Worm (Caenorhabditis elegans) whole organism, early embryonic: Measurements from ENCODE around the gene C47E8.1.
A peak's percentile ranks its signal among the peaks of the same experiment; 100 is the strongest.

ENCODE experiments used
- B0310.2 ChIP-seq: sonication (generic microtip); optimal IDR thresholded peaks from 2 replicates; lab custom pipeline; 2016; ENCODE audit warnings: mild to moderate bottlenecking, missing genetic modification characterization, missing compliant biosample characterization
- F13C5.2 ChIP-seq: sonication (generic microtip); optimal IDR thresholded peaks from 2 replicates; lab custom pipeline; 2017; ENCODE audit warnings: mild to moderate bottlenecking, missing genetic modification characterization, inconsistent platforms, missing compliant biosample characterization
- aly-1 ChIP-seq: sonication (generic microtip); optimal IDR thresholded peaks from 2 replicates; lab custom pipeline; 2016; ENCODE audit warnings: missing genetic modification characterization, missing compliant biosample characterization
- ama-1 ChIP-seq: fragments of 150-350 bp; optimal IDR thresholded peaks from 2 replicates; lab custom pipeline; 2014
- ceh-13 ChIP-seq: fragments of 200-800 bp; sonication (Bioruptor generic); optimal IDR thresholded peaks from 2 replicates; lab custom pipeline; 2018; ENCODE audit warnings: mild to moderate bottlenecking, missing genetic modification characterization, missing compliant biosample characterization
- ceh-36 ChIP-seq: sonication (generic microtip); optimal IDR thresholded peaks from 2 replicates; lab custom pipeline; 2016; ENCODE audit warnings: missing genetic modification characterization, inconsistent platforms, missing compliant biosample characterization
- ets-7 ChIP-seq: sonication (generic microtip); optimal IDR thresholded peaks from 2 replicates; lab custom pipeline; 2016; ENCODE audit warnings: missing genotype, missing genetic modification characterization, missing compliant biosample characterization
- flt-1 ChIP-seq: fragments of 200-800 bp; sonication (Bioruptor generic); IDR thresholded peaks from 2 replicates; pipeline ENCODE4 v1.3.6; 2022; ENCODE audit warnings: missing genetic modification characterization, missing compliant biosample characterization
- hmbx-1 ChIP-seq: sonication (generic microtip); optimal IDR thresholded peaks from 2 replicates; lab custom pipeline; 2016; ENCODE audit warnings: mild to moderate bottlenecking, missing genetic modification characterization, missing compliant biosample characterization
- hmg-4 ChIP-seq: fragments of 200-800 bp; sonication (Bioruptor generic); optimal IDR thresholded peaks from 2 replicates; lab custom pipeline; 2018; ENCODE audit warnings: mild to moderate bottlenecking, missing genetic modification characterization, missing compliant biosample characterization
- hnd-1 ChIP-seq: sonication (generic microtip); optimal IDR thresholded peaks from 2 replicates; lab custom pipeline; 2016; ENCODE audit warnings: missing genetic modification characterization, missing compliant biosample characterization
- pes-1 ChIP-seq: fragments of 200-800 bp; sonication (Bioruptor generic); IDR thresholded peaks from 2 replicates; pipeline ENCODE4 v1.3.6; 2022; ENCODE audit warnings: missing genetic modification reagents, missing genetic modification characterization, missing compliant biosample characterization
- scrt-1 ChIP-seq: fragments of 200-800 bp; sonication (Bioruptor generic); IDR thresholded peaks from 2 replicates; pipeline ENCODE4 v1.3.6; 2022; ENCODE audit warnings: missing genetic modification characterization, missing compliant biosample characterization
- sea-1 ChIP-seq: fragments of 200-800 bp; sonication (Bioruptor generic); conservative IDR thresholded peaks from 2 replicates; pipeline ENCODE4 v1.3.6; 2022; ENCODE audit warnings: missing genetic modification characterization, missing compliant biosample characterization
- tbx-11 ChIP-seq: fragments of 200-800 bp; sonication (Bioruptor generic); IDR thresholded peaks from 2 replicates; pipeline ENCODE4 v1.3.6; 2022; ENCODE audit warnings: missing genetic modification characterization, missing compliant biosample characterization
- tbx-37 ChIP-seq: fragments of 200-800 bp; sonication (Bioruptor generic); conservative IDR thresholded peaks from 2 replicates; pipeline ENCODE4 v1.3.6; 2022; ENCODE audit warnings: missing genetic modification reagents, missing genetic modification characterization, missing compliant biosample characterization
- tra-4 ChIP-seq: sonication (generic microtip); optimal IDR thresholded peaks from 2 replicates; lab custom pipeline; 2017; ENCODE audit warnings: missing genetic modification characterization, missing compliant biosample characterization

Gene C47E8.1

DNA sequence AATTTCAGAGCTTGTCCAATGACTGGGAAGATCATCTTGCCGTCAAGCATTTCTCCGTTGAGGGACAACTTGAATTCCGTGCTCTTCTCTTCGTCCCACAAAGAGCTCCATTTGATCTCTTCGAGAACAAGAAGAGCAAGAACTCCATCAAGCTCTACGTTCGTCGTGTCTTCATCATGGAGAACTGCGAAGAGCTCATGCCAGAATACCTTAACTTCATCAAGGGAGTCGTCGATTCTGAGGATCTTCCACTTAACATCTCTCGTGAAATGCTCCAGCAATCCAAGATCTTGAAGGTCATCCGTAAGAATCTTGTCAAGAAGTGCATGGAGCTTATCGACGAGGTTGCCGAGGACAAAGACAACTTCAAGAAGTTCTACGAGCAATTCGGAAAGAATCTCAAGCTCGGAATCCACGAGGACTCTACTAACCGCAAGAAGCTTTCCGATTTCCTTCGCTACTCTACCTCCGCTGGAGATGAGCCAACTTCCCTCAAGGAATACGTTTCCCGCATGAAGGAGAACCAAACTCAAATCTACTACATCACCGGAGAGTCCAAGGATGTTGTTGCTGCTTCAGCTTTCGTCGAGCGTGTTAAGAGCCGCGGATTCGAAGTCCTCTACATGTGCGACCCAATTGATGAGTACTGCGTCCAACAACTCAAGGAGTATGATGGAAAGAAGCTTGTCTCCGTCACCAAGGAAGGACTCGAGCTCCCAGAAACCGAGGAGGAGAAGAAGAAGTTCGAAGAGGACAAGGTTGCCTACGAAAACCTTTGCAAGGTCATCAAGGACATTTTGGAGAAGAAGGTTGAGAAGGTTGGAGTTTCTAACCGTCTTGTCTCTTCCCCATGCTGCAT is 21.5 kb downstream of the C47E8.1 start:
- TF ChIP-seq scrt-1 (GFP tag; lab: Robert Waterston, UW) (0 out of 2 replicates have a peak, but pooled peaks have one; percentile 41), tbx-11 (no peak), flt-1 (GFP tag; lab: Robert Waterston, UW) (peak; percentile 26; the same call in 1 of the 2 replicates)

DNA sequence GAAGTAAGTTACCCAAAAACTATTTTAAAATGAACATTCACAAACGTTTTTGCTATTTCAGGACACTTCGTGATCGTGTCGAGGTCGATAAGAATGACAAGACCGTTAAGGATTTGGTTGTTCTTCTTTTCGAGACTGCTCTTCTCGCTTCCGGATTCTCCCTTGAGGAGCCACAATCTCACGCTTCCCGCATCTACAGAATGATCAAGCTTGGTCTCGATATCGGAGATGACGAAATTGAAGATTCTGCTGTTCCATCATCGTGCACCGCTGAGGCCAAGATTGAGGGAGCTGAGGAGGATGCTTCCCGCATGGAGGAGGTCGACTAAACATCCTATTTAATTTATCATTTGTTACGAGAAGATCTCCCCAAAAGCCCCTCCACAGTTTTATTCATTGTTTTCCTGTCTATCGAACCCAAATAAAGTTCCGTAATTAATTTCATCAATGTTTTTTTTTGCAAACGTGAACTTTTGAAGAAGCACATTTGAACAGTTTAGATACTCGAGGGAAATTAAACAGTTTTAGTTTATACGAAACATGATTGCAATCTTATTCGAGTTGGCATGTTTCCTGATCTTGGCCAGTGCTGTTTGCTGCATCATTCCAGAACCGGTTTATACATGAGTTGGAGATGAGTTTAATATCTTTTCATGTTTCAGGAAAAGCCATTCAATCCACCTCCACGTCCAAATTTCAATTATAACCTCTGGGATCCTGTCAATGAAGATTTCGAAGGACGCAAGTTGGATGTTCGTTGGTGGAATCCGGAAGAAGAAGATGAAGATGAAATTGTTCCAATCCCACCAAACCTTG is 22.5 kb downstream of the C47E8.1 start, which contains the start of gene C47E8.11:
Gene C47E8.11 (plus strand): TSS at position 520 of the 816 bp plus-strand sequence.
- TF ChIP-seq ets-7: peak; percentile 30
- no peak for TF ChIP-seq hnd-1 (tag; lab: Kevin White, UChicago)
- peak; percentile 58 for TF ChIP-seq ama-1 (lab: Kevin White, UChicago)

DNA sequence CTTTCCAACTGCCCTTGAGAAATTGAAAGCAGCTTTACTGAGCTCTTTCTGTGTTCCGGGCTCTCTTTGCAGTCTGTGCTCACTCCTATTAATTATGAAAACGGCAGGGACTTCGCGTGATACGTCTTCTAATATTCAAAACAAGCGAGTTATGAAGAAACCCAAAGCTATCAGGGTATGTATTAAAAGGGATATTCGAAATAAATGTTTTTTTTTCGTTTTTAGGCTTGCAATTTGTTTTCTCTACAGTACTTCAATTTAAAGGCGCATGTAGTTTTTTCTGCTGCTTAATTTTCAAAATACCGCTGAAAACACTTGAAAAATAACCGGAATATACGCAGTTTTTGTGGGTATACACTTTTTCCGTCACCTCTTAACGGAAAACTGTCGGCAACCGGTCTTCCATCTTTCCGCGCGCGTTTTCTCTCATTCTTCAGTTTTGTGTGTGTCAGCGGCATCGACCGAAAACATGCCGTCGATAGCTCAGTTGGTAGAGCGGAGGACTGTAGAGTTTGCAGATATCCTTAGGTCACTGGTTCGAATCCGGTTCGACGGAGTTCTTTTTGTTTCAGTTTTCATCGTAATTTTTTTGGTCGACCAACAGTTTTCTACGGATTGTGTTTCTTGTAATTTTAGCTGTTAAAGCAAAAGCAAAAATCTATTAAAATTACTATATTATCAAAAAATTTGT is 23.4 kb downstream of the C47E8.1 start, which contains the start of gene gasr-8:
Gene gasr-8 (plus strand): TSS at position 51 of the 691 bp plus-strand sequence.
- peak; percentile 57 for TF ChIP-seq aly-1
- TF ChIP-seq tra-4 (tag; lab: Kevin White, UChicago): peak; percentile 40
- peak; percentile 84 for TF ChIP-seq flt-1 (GFP tag; lab: Robert Waterston, UW)
- TF ChIP-seq ama-1 (lab: Kevin White, UChicago): no peak
- TF ChIP-seq ceh-36 (tag; lab: Kevin White, UChicago): no peak
- TF ChIP-seq tbx-11: peak; percentile 73; the same call in 1 of the 2 replicates
- peak; percentile 43 for TF ChIP-seq B0310.2 (tag; lab: Kevin White, UChicago)
- peak; percentile 58 for TF ChIP-seq ceh-13 (GFP tag; lab: Kevin White, UChicago)
- TF ChIP-seq pes-1 (GFP tag; lab: Robert Waterston, UW): peak; percentile 84
- peak; percentile 79 for TF ChIP-seq sea-1 (GFP tag; lab: Robert Waterston, UW)
- no peak for TF ChIP-seq hmbx-1 (tag; lab: Kevin White, UChicago)
- TF ChIP-seq scrt-1 (GFP tag; lab: Robert Waterston, UW): 0 out of 2 replicates have a peak, but pooled peaks have one; percentile 72
- TF ChIP-seq F13C5.2: no peak
- TF ChIP-seq hmg-4 (GFP tag; lab: Kevin White, UChicago): peak; percentile 26
- TF ChIP-seq hnd-1 (tag; lab: Kevin White, UChicago): peak; percentile 32
- TF ChIP-seq ets-7: no peak
- TF ChIP-seq tbx-37 (GFP tag; lab: Robert Waterston, UW): peak; percentile 64

DNA sequence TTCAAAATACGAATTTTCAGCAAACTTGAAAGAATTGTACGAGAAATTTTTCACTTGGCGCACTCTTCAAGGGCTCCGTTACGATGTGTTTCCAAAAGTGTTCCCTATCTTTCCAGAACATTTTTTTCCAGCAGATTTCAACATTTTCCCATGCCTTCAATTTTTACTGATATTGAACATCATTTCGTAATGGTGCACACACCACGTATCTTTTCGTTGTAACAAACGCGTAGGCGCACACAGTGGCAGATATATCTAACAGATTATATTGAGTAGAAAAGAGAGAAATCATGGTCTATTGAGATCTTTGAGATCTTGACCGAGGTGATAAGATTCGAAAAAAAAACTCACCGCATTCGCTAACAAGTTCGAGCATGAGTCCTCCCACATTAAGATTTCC is 29.9 kb downstream of the C47E8.1 start:
- no peak for TF ChIP-seq flt-1 (GFP tag; lab: Robert Waterston, UW)
- no peak for TF ChIP-seq scrt-1 (GFP tag; lab: Robert Waterston, UW)
- TF ChIP-seq aly-1: no peak
- no peak for TF ChIP-seq ceh-13 (GFP tag; lab: Kevin White, UChicago)
- no peak for TF ChIP-seq tbx-11
- no peak for TF ChIP-seq sea-1 (GFP tag; lab: Robert Waterston, UW)
- no peak for TF ChIP-seq F13C5.2
- TF ChIP-seq tbx-37 (GFP tag; lab: Robert Waterston, UW): no peak
- TF ChIP-seq hnd-1 (tag; lab: Kevin White, UChicago): no peak
- no peak for TF ChIP-seq tra-4 (tag; lab: Kevin White, UChicago)
- TF ChIP-seq hmbx-1 (tag; lab: Kevin White, UChicago): no peak
- no peak for TF ChIP-seq pes-1 (GFP tag; lab: Robert Waterston, UW)
- no peak for TF ChIP-seq ama-1 (lab: Kevin White, UChicago)
- TF ChIP-seq ets-7: no peak
- TF ChIP-seq ceh-36 (tag; lab: Kevin White, UChicago): no peak
- no peak for TF ChIP-seq hmg-4 (GFP tag; lab: Kevin White, UChicago)
- TF ChIP-seq B0310.2 (tag; lab: Kevin White, UChicago): no peak

DNA sequence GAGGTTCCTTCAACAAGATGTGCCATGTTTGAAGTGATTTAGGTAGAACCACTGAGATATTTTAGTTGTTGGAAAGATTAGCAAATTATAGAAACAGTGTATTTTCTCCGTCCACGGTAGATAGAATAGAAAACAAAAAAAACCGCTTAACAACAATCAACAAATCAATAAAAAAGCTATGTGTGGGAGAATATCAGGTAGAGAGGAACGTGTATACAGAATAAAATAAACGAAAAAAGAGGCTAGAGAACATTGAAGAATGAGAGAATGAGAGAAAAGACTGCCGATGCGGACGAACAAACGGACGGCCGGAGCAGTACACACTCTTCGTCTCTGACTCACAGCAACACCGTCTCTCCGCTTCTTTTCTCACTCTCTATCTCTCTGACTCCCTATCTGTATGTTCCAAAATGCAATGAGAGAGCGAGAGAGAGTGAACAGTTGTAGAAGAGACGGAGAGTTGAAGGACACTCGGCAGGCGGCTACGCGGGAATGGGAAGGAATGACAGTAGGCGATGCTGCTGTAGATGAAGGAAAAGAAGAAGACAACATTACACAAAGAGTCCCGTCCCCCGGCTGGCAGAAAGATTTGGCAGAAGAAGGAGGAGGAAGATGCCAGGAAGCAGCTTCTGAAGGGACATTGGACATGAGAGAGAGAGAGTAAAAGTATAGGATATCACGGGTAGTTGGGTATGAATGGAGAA is 30.9 kb downstream of the C47E8.1 start, which contains the start of gene unc-112:
Gene unc-112 (minus strand): TSS at position 51 of the 704 bp plus-strand sequence.
- no peak for TF ChIP-seq B0310.2 (tag; lab: Kevin White, UChicago)
- no peak for TF ChIP-seq scrt-1 (GFP tag; lab: Robert Waterston, UW)
- TF ChIP-seq pes-1 (GFP tag; lab: Robert Waterston, UW): no peak; the same call in 1 of the 2 replicates
- 0 out of 2 replicates have a peak, but pooled peaks have one; percentile 4 for TF ChIP-seq tbx-37 (GFP tag; lab: Robert Waterston, UW)
- peak; percentile 79 for TF ChIP-seq F13C5.2
- TF ChIP-seq flt-1 (GFP tag; lab: Robert Waterston, UW): no peak
- TF ChIP-seq ceh-13 (GFP tag; lab: Kevin White, UChicago): no peak
- no peak for TF ChIP-seq sea-1 (GFP tag; lab: Robert Waterston, UW)
- no peak for TF ChIP-seq tra-4 (tag; lab: Kevin White, UChicago)
- peak; percentile 45 for TF ChIP-seq ets-7
- peak; percentile 87 for TF ChIP-seq aly-1
- no peak for TF ChIP-seq hnd-1 (tag; lab: Kevin White, UChicago)
- no peak for TF ChIP-seq hmbx-1 (tag; lab: Kevin White, UChicago)
- TF ChIP-seq tbx-11: 0 out of 2 replicates have a peak, but pooled peaks have one; percentile 12
- no peak for TF ChIP-seq ceh-36 (tag; lab: Kevin White, UChicago)
- TF ChIP-seq ama-1 (lab: Kevin White, UChicago): no peak
- peak; percentile 91 for TF ChIP-seq hmg-4 (GFP tag; lab: Kevin White, UChicago)
